Worm (Caenorhabditis elegans) whole organism, late embryonic: ENCODE data around the gene idpp-6.

Experiments used
- ceh-19 ChIP-seq: fragments of 200-800 bp; sonication (Bioruptor generic); optimal IDR thresholded peaks from 2 replicates; lab custom pipeline; 2018; ENCODE audit warnings: mild to moderate bottlenecking, missing genetic modification characterization, missing compliant biosample characterization
- che-1 ChIP-seq: sonication (generic microtip); optimal IDR thresholded peaks from 2 replicates; lab custom pipeline; 2016; ENCODE audit warnings: mild to moderate bottlenecking, missing genetic modification characterization, missing compliant biosample characterization
- nfya-1 ChIP-seq: sonication (generic microtip); optimal IDR thresholded peaks from 2 replicates; lab custom pipeline; 2017; ENCODE audit warnings: missing genetic modification characterization, mild to moderate bottlenecking, missing compliant biosample characterization, antibody characterized with exemption, moderate library complexity
- pha-4 ChIP-seq: fragments of 150-350 bp; optimal IDR thresholded peaks from 2 replicates; lab custom pipeline; 2018; ENCODE audit warnings: missing biosample characterization, missing genetic modification reagents, missing genetic modification characterization
- sox-2 ChIP-seq: fragments of 200-800 bp; sonication (Bioruptor generic); IDR thresholded peaks from 2 replicates; pipeline ENCODE4 v1.3.6; 2022; ENCODE audit warnings: missing genetic modification reagents, missing genetic modification characterization, missing compliant biosample characterization
- unc-3 ChIP-seq, 2 experiments: fragments of 200-800 bp in 1 of 2; sonication (Bioruptor generic) in 1 of 2; sonication (generic microtip) in 1 of 2; conservative IDR thresholded peaks in 1 of 2; optimal IDR thresholded peaks in 1 of 2; 2 replicates each; pipeline versions ENCODE4 v1.3.6 to Lab custom; 2016 to 2022; ENCODE audit warnings: missing compliant biosample characterization in 2 of 2, missing genetic modification characterization in 2 of 2, missing genetic modification reagents in 1 of 2

ce11 chrX:6813025-6813424 lies 30.1 kb downstream of the idpp-6 start:
- TF ChIP-seq ceh-19 (GFP tag; lab: Kevin White, UChicago) (no peak), pha-4 (tag; lab: Kevin White, UChicago) (no peak), che-1 (tag; lab: Kevin White, UChicago) (no peak), sox-2 (no peak), nfya-1 (tag; lab: Kevin White, UChicago) (no peak), unc-3 (GFP tag; conservative IDR thresholded peaks at IDR 0.05; lab: Robert Waterston, UW) (no peak), unc-3 (tag; optimal IDR thresholded peaks at IDR 0.05; lab: Kevin White, UChicago) (no peak)
